Worm (Caenorhabditis elegans) whole organism, young adult: ENCODE results near the gene F45D3.2.

Source experiments
- B0035.1 ChIP-seq: sonication (generic microtip); optimal IDR thresholded peaks from 2 replicates; lab custom pipeline; 2016; ENCODE audit warnings: missing genetic modification characterization, mild to moderate bottlenecking, missing compliant biosample characterization, missing genotype, missing genetic modification reagents
- B0261.1 ChIP-seq: sonication (generic microtip); optimal IDR thresholded peaks from 2 replicates; lab custom pipeline; 2016; ENCODE audit warnings: mild to moderate bottlenecking, missing genetic modification characterization, moderate library complexity, missing compliant biosample characterization
- C17E4.6 ChIP-seq: fragments of 200-800 bp; sonication (Bioruptor generic); IDR thresholded peaks from 2 replicates; pipeline ENCODE4 v1.3.6; 2022; ENCODE audit warnings: missing genetic modification reagents, missing genetic modification characterization, missing compliant biosample characterization
- F22D6.2 ChIP-seq: sonication (generic microtip); optimal IDR thresholded peaks from 2 replicates; lab custom pipeline; 2016; ENCODE audit warnings: mild to moderate bottlenecking, missing genetic modification characterization, missing compliant biosample characterization
- F23B12.7 ChIP-seq: sonication (generic microtip); optimal IDR thresholded peaks from 2 replicates; lab custom pipeline; 2017; ENCODE audit warnings: missing genetic modification characterization, mild to moderate bottlenecking, missing compliant biosample characterization, antibody characterized with exemption, moderate library complexity; ENCODE audit not compliant: insufficient read depth
- F39B2.1 ChIP-seq: fragments of 200-800 bp; sonication (Bioruptor generic); IDR thresholded peaks from 2 replicates; pipeline ENCODE4 v1.3.6; 2022; ENCODE audit warnings: missing genetic modification reagents, missing genetic modification characterization, missing compliant biosample characterization
- F52B5.7 ChIP-seq: sonication (generic microtip); optimal IDR thresholded peaks from 2 replicates; lab custom pipeline; 2016; ENCODE audit warnings: mild to moderate bottlenecking, missing genetic modification characterization, missing compliant biosample characterization
- K11D2.4 ChIP-seq: fragments of 200-800 bp; sonication (Bioruptor generic); IDR thresholded peaks from 2 replicates; pipeline ENCODE4 v1.3.6; 2022; ENCODE audit warnings: missing genetic modification reagents, missing genetic modification characterization, missing compliant biosample characterization
- K12H6.12 ChIP-seq: fragments of 200-800 bp; sonication (Bioruptor generic); optimal IDR thresholded peaks from 2 replicates; lab custom pipeline; 2018; ENCODE audit warnings: mild to moderate bottlenecking, missing genetic modification characterization, missing compliant biosample characterization
- T07F8.4 ChIP-seq: sonication (generic microtip); optimal IDR thresholded peaks from 2 replicates; lab custom pipeline; 2016; ENCODE audit warnings: mild to moderate bottlenecking, missing genetic modification characterization, moderate library complexity, missing compliant biosample characterization
- T26A5.8 ChIP-seq: sonication (generic microtip); optimal IDR thresholded peaks from 2 replicates; lab custom pipeline; 2016; ENCODE audit warnings: missing genetic modification characterization, missing compliant biosample characterization
- Y53G8AR.9 ChIP-seq: fragments of 200-800 bp; sonication (Bioruptor generic); conservative IDR thresholded peaks from 2 replicates; pipeline ENCODE4 v1.3.6; 2022; ENCODE audit warnings: missing genetic modification reagents, missing genetic modification characterization, missing compliant biosample characterization
- aptf-2 ChIP-seq: fragments of 200-800 bp; sonication (Bioruptor generic); conservative IDR thresholded peaks from 2 replicates; pipeline ENCODE4 v1.3.6; 2022; ENCODE audit warnings: missing genetic modification reagents, missing genetic modification characterization, missing compliant biosample characterization
- aptf-3 ChIP-seq: fragments of 200-800 bp; sonication (Bioruptor generic); IDR thresholded peaks from 2 replicates; pipeline ENCODE4 v1.3.6; 2022; ENCODE audit warnings: missing genetic modification characterization, missing compliant biosample characterization
- athp-1 ChIP-seq: sonication (generic microtip); optimal IDR thresholded peaks from 2 replicates; lab custom pipeline; 2017; ENCODE audit warnings: mild to moderate bottlenecking, missing genetic modification characterization, missing compliant biosample characterization
- attf-5 ChIP-seq: fragments of 200-800 bp; sonication (Bioruptor generic); optimal IDR thresholded peaks from 2 replicates; lab custom pipeline; 2018; ENCODE audit warnings: mild to moderate bottlenecking, missing genetic modification characterization, missing compliant biosample characterization
- bed-2 ChIP-seq: fragments of 200-800 bp; sonication (Bioruptor generic); IDR thresholded peaks from 2 replicates; pipeline ENCODE4 v1.3.6; 2022; ENCODE audit warnings: missing genetic modification reagents, missing genetic modification characterization, missing compliant biosample characterization
- ccch-3 ChIP-seq: fragments of 200-800 bp; sonication (Bioruptor generic); optimal IDR thresholded peaks from 2 replicates; lab custom pipeline; 2018; ENCODE audit warnings: mild to moderate bottlenecking, missing genetic modification characterization, missing compliant biosample characterization
- cebp-1 ChIP-seq, 2 experiments: fragments of 200-800 bp in 1 of 2; sonication (Bioruptor generic) in 1 of 2; sonication (generic microtip) in 1 of 2; IDR thresholded peaks in 1 of 2; optimal IDR thresholded peaks in 1 of 2; 2 replicates each; pipeline versions ENCODE4 v1.3.6 to Lab custom; 2017 to 2022; ENCODE audit warnings: missing compliant biosample characterization in 2 of 2, missing genetic modification characterization in 2 of 2, mild to moderate bottlenecking in 1 of 2, missing genetic modification reagents in 1 of 2, moderate library complexity in 1 of 2
- ceh-100 ChIP-seq: fragments of 200-800 bp; sonication (Bioruptor generic); IDR thresholded peaks from 2 replicates; pipeline ENCODE4 v1.3.6; 2022; ENCODE audit warnings: missing genetic modification reagents, missing genetic modification characterization, missing compliant biosample characterization
- ceh-91 ChIP-seq: fragments of 200-800 bp; sonication (Bioruptor generic); IDR thresholded peaks from 2 replicates; pipeline ENCODE4 v1.3.6; 2022; ENCODE audit warnings: missing genetic modification reagents, missing genetic modification characterization, missing compliant biosample characterization
- dpff-1 ChIP-seq: sonication (generic microtip); optimal IDR thresholded peaks from 2 replicates; lab custom pipeline; 2017; ENCODE audit warnings: mild to moderate bottlenecking, missing genetic modification characterization, missing compliant biosample characterization
- efl-1 ChIP-seq: fragments of 150-350 bp; optimal IDR thresholded peaks from 2 replicates; lab custom pipeline; 2014; ENCODE audit warnings: missing biosample characterization, missing genetic modification reagents, missing genetic modification characterization
- egl-44 ChIP-seq: fragments of 200-800 bp; sonication (Bioruptor generic); IDR thresholded peaks from 2 replicates; pipeline ENCODE4 v1.3.6; 2022; ENCODE audit warnings: missing genetic modification reagents, missing genetic modification characterization, missing compliant biosample characterization
- egrh-3 ChIP-seq: fragments of 200-800 bp; sonication (Bioruptor generic); IDR thresholded peaks from 2 replicates; pipeline ENCODE4 v1.3.6; 2022; ENCODE audit warnings: missing genetic modification reagents, missing genetic modification characterization, missing compliant biosample characterization
- ets-4 ChIP-seq: fragments of 200-800 bp; sonication (Bioruptor generic); optimal IDR thresholded peaks from 2 replicates; lab custom pipeline; 2018; ENCODE audit warnings: mild to moderate bottlenecking, missing genetic modification characterization, missing compliant biosample characterization
- fkh-3 ChIP-seq: sonication (generic microtip); optimal IDR thresholded peaks from 2 replicates; lab custom pipeline; 2016; ENCODE audit warnings: mild to moderate bottlenecking, missing genetic modification characterization, missing compliant biosample characterization
- let-607 ChIP-seq, 2 experiments: fragments of 200-800 bp in 1 of 2; sonication (Bioruptor generic) in 1 of 2; sonication (generic microtip) in 1 of 2; optimal IDR thresholded peaks; 2 replicates each; lab custom pipeline; 2016 to 2018; ENCODE audit warnings: mild to moderate bottlenecking in 2 of 2, missing compliant biosample characterization in 2 of 2, missing genetic modification characterization in 2 of 2, moderate library complexity in 2 of 2, missing genotype in 1 of 2
- lin-26 ChIP-seq: fragments of 200-800 bp; sonication (Bioruptor generic); IDR thresholded peaks from 2 replicates; pipeline ENCODE4 v1.3.6; 2022; ENCODE audit warnings: missing genetic modification reagents, missing genetic modification characterization, missing compliant biosample characterization
- lin-40 ChIP-seq: sonication (generic microtip); optimal IDR thresholded peaks from 2 replicates; lab custom pipeline; 2016; ENCODE audit warnings: missing genetic modification characterization, mild to moderate bottlenecking, missing compliant biosample characterization, missing genotype, missing genetic modification reagents
- lin-54 ChIP-seq: fragments of 200-800 bp; sonication (Bioruptor generic); optimal IDR thresholded peaks from 2 replicates; lab custom pipeline; 2018; ENCODE audit warnings: mild to moderate bottlenecking, missing genetic modification characterization, missing compliant biosample characterization
- lir-1 ChIP-seq: fragments of 200-800 bp; sonication (Bioruptor generic); conservative IDR thresholded peaks from 2 replicates; pipeline ENCODE4 v1.3.6; 2022; ENCODE audit warnings: missing genetic modification reagents, missing genetic modification characterization, missing compliant biosample characterization
- madf-10 ChIP-seq: sonication (generic microtip); optimal IDR thresholded peaks from 2 replicates; lab custom pipeline; 2016; ENCODE audit warnings: mild to moderate bottlenecking, missing genetic modification characterization, missing compliant biosample characterization
- mel-28 ChIP-seq: sonication (generic microtip); optimal IDR thresholded peaks from 2 replicates; lab custom pipeline; 2016; ENCODE audit warnings: borderline replicate concordance, mild to moderate bottlenecking, missing genetic modification characterization, missing compliant biosample characterization
- nfyb-1 ChIP-seq: fragments of 200-800 bp; sonication (Bioruptor generic); IDR thresholded peaks from 2 replicates; pipeline ENCODE4 v1.3.6; 2022; ENCODE audit warnings: missing genetic modification reagents, missing genetic modification characterization, missing compliant biosample characterization
- nhr-120 ChIP-seq: fragments of 200-800 bp; sonication (Bioruptor generic); IDR thresholded peaks from 2 replicates; pipeline ENCODE4 v1.3.6; 2022; ENCODE audit warnings: missing genetic modification characterization, missing compliant biosample characterization
- nhr-90 ChIP-seq: sonication (generic microtip); optimal IDR thresholded peaks from 2 replicates; lab custom pipeline; 2016; ENCODE audit warnings: missing genotype, mild to moderate bottlenecking, missing genetic modification characterization, missing compliant biosample characterization
- pbrm-1 ChIP-seq: fragments of 200-800 bp; sonication (Bioruptor generic); IDR thresholded peaks from 2 replicates; pipeline ENCODE4 v1.3.6; 2022; ENCODE audit warnings: missing genetic modification reagents, missing genetic modification characterization, missing compliant biosample characterization
- rcor-1 ChIP-seq: fragments of 200-800 bp; sonication (Bioruptor generic); IDR thresholded peaks from 2 replicates; pipeline ENCODE4 v1.3.6; 2022; ENCODE audit warnings: missing genetic modification reagents, missing genetic modification characterization, missing compliant biosample characterization
- rpc-1 ChIP-seq, 2 experiments: fragments of 150-350 bp in 1 of 2; sonication (generic microtip) in 1 of 2; optimal IDR thresholded peaks; 2 replicates each; lab custom pipeline; 2014 to 2018; ENCODE audit warnings: missing biosample characterization in 1 of 2, missing genetic modification characterization in 1 of 2, missing genetic modification reagents in 1 of 2, missing genotype in 1 of 2
- snpc-1.1 ChIP-seq: sonication (generic microtip); optimal IDR thresholded peaks from 2 replicates; lab custom pipeline; 2017; ENCODE audit warnings: missing genetic modification characterization, mild to moderate bottlenecking, missing compliant biosample characterization, antibody characterized with exemption, moderate library complexity, missing genotype, missing genetic modification reagents; ENCODE audit not compliant: insufficient read depth
- snpc-3.4 ChIP-seq: sonication (generic microtip); optimal IDR thresholded peaks from 2 replicates; lab custom pipeline; 2017; ENCODE audit warnings: missing genetic modification characterization, mild to moderate bottlenecking, missing compliant biosample characterization, antibody characterized with exemption, moderate library complexity, missing genotype, missing genetic modification reagents
- somi-1 ChIP-seq: fragments of 200-800 bp; sonication (Bioruptor generic); optimal IDR thresholded peaks from 2 replicates; lab custom pipeline; 2018; ENCODE audit warnings: mild to moderate bottlenecking, missing genetic modification characterization, missing compliant biosample characterization
- tbp1 ChIP-seq: fragments of 200-800 bp; sonication (Bioruptor generic); optimal IDR thresholded peaks from 2 replicates; lab custom pipeline; 2018; ENCODE audit warnings: mild to moderate bottlenecking, missing genetic modification characterization, missing compliant biosample characterization
- ztf-22 ChIP-seq: fragments of 200-800 bp; sonication (Bioruptor generic); optimal IDR thresholded peaks from 2 replicates; lab custom pipeline; 2018; ENCODE audit warnings: mild to moderate bottlenecking, missing genetic modification characterization, moderate library complexity, missing compliant biosample characterization
- ztf-26 ChIP-seq: sonication (generic microtip); optimal IDR thresholded peaks from 2 replicates; lab custom pipeline; 2017; ENCODE audit warnings: missing genetic modification characterization, missing compliant biosample characterization
- ztf-28 ChIP-seq: fragments of 200-800 bp; sonication (Bioruptor generic); IDR thresholded peaks from 2 replicates; pipeline ENCODE4 v1.3.6; 2022; ENCODE audit warnings: missing genetic modification reagents, missing genetic modification characterization, missing compliant biosample characterization

F45D3.2 gene

ce11 chrV:12497725-12498263, 43.0 kb upstream of the F45D3.2 start, which contains the start of the genes W04D2.4 and rbm-25 (continued):
- TF ChIP-seq F39B2.1 (GFP tag; lab: Robert Waterston, UW) (no peak), rpc-1 (optimal IDR thresholded peaks at IDR 0.05; lab: Kevin White, UChicago) (no peak), rpc-1 (tag; optimal IDR thresholded peaks at IDR 0.05; lab: Kevin White, UChicago) (no peak), F23B12.7 (tag; lab: Kevin White, UChicago) (peak; percentile 9), ztf-28 (GFP tag; lab: Robert Waterston, UW) (no peak), lin-40 (tag; lab: Kevin White, UChicago) (peak; percentile 83), ets-4 (GFP tag; lab: Kevin White, UChicago) (no peak), ztf-26 (tag; lab: Kevin White, UChicago) (no peak), K12H6.12 (tag; lab: Kevin White, UChicago) (no peak), Y53G8AR.9 (GFP tag; lab: Robert Waterston, UW) (0 out of 2 replicates have a peak, but pooled peaks have one; percentile 53), aptf-3 (GFP tag; lab: Robert Waterston, UW) (no peak), K11D2.4 (GFP tag; lab: Robert Waterston, UW) (no peak), nhr-120 (no peak), C17E4.6 (no peak), B0261.1 (tag; lab: Kevin White, UChicago) (no peak), pbrm-1 (GFP tag; lab: Robert Waterston, UW) (peak; percentile 63; the same call in 1 of the 2 replicates), mel-28 (tag; lab: Kevin White, UChicago) (no peak), B0035.1 (tag; lab: Kevin White, UChicago) (no peak), T07F8.4 (no peak), T26A5.8 (tag; lab: Kevin White, UChicago) (no peak), athp-1 (no peak), tbp1 (GFP tag; lab: Kevin White, UChicago) (peak; percentile 24), ceh-100 (GFP tag; lab: Robert Waterston, UW) (no peak), F22D6.2 (no peak), lin-26 (no peak), F52B5.7 (tag; lab: Kevin White, UChicago) (no peak), let-607 (tag; optimal IDR thresholded peaks at IDR 0.05; lab: Kevin White, UChicago) (peak in 1 of 2 experiments; percentile 9), ceh-91 (GFP tag; lab: Robert Waterston, UW) (no peak), nhr-90 (tag; lab: Kevin White, UChicago) (no peak), efl-1 (GFP tag; lab: Kevin White, UChicago) (no peak), rcor-1 (0 out of 2 replicates have a peak, but pooled peaks have one; percentile 25), ccch-3 (GFP tag; lab: Kevin White, UChicago) (no peak), dpff-1 (tag; lab: Kevin White, UChicago) (no peak), madf-10 (no peak), snpc-3.4 (no peak), lir-1 (GFP tag; lab: Robert Waterston, UW) (no peak), lin-54 (GFP tag; lab: Kevin White, UChicago) (peak; percentile 38), snpc-1.1 (tag; lab: Kevin White, UChicago) (no peak), fkh-3 (tag; lab: Kevin White, UChicago) (no peak), nfyb-1 (GFP tag; lab: Robert Waterston, UW) (no peak), aptf-2 (no peak), egrh-3 (GFP tag; lab: Robert Waterston, UW) (no peak), egl-44 (no peak), bed-2 (GFP tag; lab: Robert Waterston, UW) (no peak), attf-5 (GFP tag; lab: Kevin White, UChicago) (peak; percentile 52), somi-1 (GFP tag; lab: Kevin White, UChicago) (no peak), cebp-1 (GFP tag; IDR thresholded peaks at IDR 0.05; lab: Robert Waterston, UW) (no peak), cebp-1 (tag; optimal IDR thresholded peaks at IDR 0.05; lab: Kevin White, UChicago) (peak; percentile 67), ztf-22 (no peak)
